Worm (Caenorhabditis elegans) whole organism, late embryonic: ENCODE data around the gene wrt-6.

Experiments
- C38D4.7 ChIP-seq: fragments of 200-800 bp; sonication (Bioruptor generic); optimal IDR thresholded peaks from 2 replicates; lab custom pipeline; 2018; ENCODE audit warnings: mild to moderate bottlenecking, missing genetic modification characterization, moderate library complexity, missing compliant biosample characterization
- F13H6.1 ChIP-seq: sonication (generic microtip); optimal IDR thresholded peaks from 2 replicates; lab custom pipeline; 2016; ENCODE audit warnings: missing genetic modification characterization, missing compliant biosample characterization
- K02D7.2 ChIP-seq: sonication (generic microtip); optimal IDR thresholded peaks from 2 replicates; lab custom pipeline; 2017; ENCODE audit warnings: mild to moderate bottlenecking, missing genetic modification characterization, missing compliant biosample characterization
- Y22D7AL.16 ChIP-seq: sonication (generic microtip); optimal IDR thresholded peaks from 2 replicates; lab custom pipeline; 2016; ENCODE audit warnings: missing genetic modification characterization, missing compliant biosample characterization
- ama-1 ChIP-seq: fragments of 150-350 bp; optimal IDR thresholded peaks from 2 replicates; lab custom pipeline; 2014
- ceh-18 ChIP-seq: sonication (generic microtip); optimal IDR thresholded peaks from 2 replicates; lab custom pipeline; 2016; ENCODE audit warnings: missing genetic modification characterization, missing compliant biosample characterization
- ceh-19 ChIP-seq: fragments of 200-800 bp; sonication (Bioruptor generic); optimal IDR thresholded peaks from 2 replicates; lab custom pipeline; 2018; ENCODE audit warnings: mild to moderate bottlenecking, missing genetic modification characterization, missing compliant biosample characterization
- ceh-2 ChIP-seq: sonication (generic microtip); optimal IDR thresholded peaks from 2 replicates; lab custom pipeline; 2016; ENCODE audit warnings: missing genotype, missing genetic modification characterization, missing compliant biosample characterization
- ceh-22 ChIP-seq: sonication (generic microtip); optimal IDR thresholded peaks from 2 replicates; lab custom pipeline; 2017; ENCODE audit warnings: missing biosample characterization, missing genetic modification characterization
- ceh-24 ChIP-seq: sonication (generic microtip); optimal IDR thresholded peaks from 2 replicates; lab custom pipeline; 2016; ENCODE audit warnings: mild to moderate bottlenecking, missing genetic modification characterization, missing compliant biosample characterization
- ceh-31 ChIP-seq: sonication (generic microtip); optimal IDR thresholded peaks from 2 replicates; lab custom pipeline; 2016; ENCODE audit warnings: missing genetic modification characterization, missing compliant biosample characterization
- ceh-34 ChIP-seq: sonication (generic microtip); optimal IDR thresholded peaks from 2 replicates; lab custom pipeline; 2016; ENCODE audit warnings: mild to moderate bottlenecking, missing genetic modification characterization, missing compliant biosample characterization
- ceh-45 ChIP-seq: fragments of 200-800 bp; sonication (Bioruptor generic); IDR thresholded peaks from 2 replicates; pipeline ENCODE4 v1.3.6; 2022; ENCODE audit warnings: missing genetic modification reagents, missing genetic modification characterization, missing compliant biosample characterization
- ceh-48 ChIP-seq: sonication (generic microtip); optimal IDR thresholded peaks from 2 replicates; lab custom pipeline; 2016; ENCODE audit warnings: missing genetic modification characterization, inconsistent platforms, missing compliant biosample characterization
- ceh-6 ChIP-seq: fragments of 200-800 bp; sonication (Bioruptor generic); optimal IDR thresholded peaks from 2 replicates; lab custom pipeline; 2018; ENCODE audit warnings: mild to moderate bottlenecking, missing genetic modification characterization, missing compliant biosample characterization
- ceh-9 ChIP-seq: sonication (generic microtip); optimal IDR thresholded peaks from 2 replicates; lab custom pipeline; 2016; ENCODE audit warnings: mild to moderate bottlenecking, missing genetic modification characterization, inconsistent platforms, missing compliant biosample characterization
- dve-1 ChIP-seq: sonication (generic microtip); optimal IDR thresholded peaks from 2 replicates; lab custom pipeline; 2017; ENCODE audit warnings: antibody characterized with exemption, mild to moderate bottlenecking, missing genetic modification characterization, missing compliant biosample characterization
- elt-4 ChIP-seq: sonication (generic microtip); optimal IDR thresholded peaks from 2 replicates; lab custom pipeline; 2016; ENCODE audit warnings: missing genetic modification characterization, missing compliant biosample characterization
- ets-4 ChIP-seq: sonication (generic microtip); optimal IDR thresholded peaks from 2 replicates; lab custom pipeline; 2016; ENCODE audit warnings: missing genetic modification characterization, missing compliant biosample characterization
- eyg-1 ChIP-seq: sonication (generic microtip); optimal IDR thresholded peaks from 2 replicates; lab custom pipeline; 2016; ENCODE audit warnings: missing genotype, missing genetic modification characterization, missing compliant biosample characterization
- fkh-6 ChIP-seq: sonication (generic microtip); optimal IDR thresholded peaks from 2 replicates; lab custom pipeline; 2016; ENCODE audit warnings: missing genetic modification characterization, missing compliant biosample characterization
- gmeb-2 ChIP-seq: sonication (generic microtip); optimal IDR thresholded peaks from 2 replicates; lab custom pipeline; 2016; ENCODE audit warnings: missing genetic modification characterization, inconsistent platforms, missing compliant biosample characterization
- hlh-8 ChIP-seq: sonication (generic microtip); optimal IDR thresholded peaks from 2 replicates; lab custom pipeline; 2016; ENCODE audit warnings: missing genotype, missing genetic modification characterization, missing compliant biosample characterization
- lin-11 ChIP-seq: fragments of 200-800 bp; sonication (Bioruptor generic); optimal IDR thresholded peaks from 2 replicates; lab custom pipeline; 2018; ENCODE audit warnings: mild to moderate bottlenecking, missing genetic modification characterization, missing compliant biosample characterization
- mec-3 ChIP-seq: sonication (generic microtip); optimal IDR thresholded peaks from 2 replicates; lab custom pipeline; 2016; ENCODE audit warnings: borderline replicate concordance, missing genetic modification characterization, missing compliant biosample characterization
- nfya-1 ChIP-seq: sonication (generic microtip); optimal IDR thresholded peaks from 2 replicates; lab custom pipeline; 2017; ENCODE audit warnings: missing genetic modification characterization, mild to moderate bottlenecking, missing compliant biosample characterization, antibody characterized with exemption, moderate library complexity
- nhr-11 ChIP-seq: fragments of 150-350 bp; optimal IDR thresholded peaks from 2 replicates; lab custom pipeline; 2014; ENCODE audit warnings: missing biosample characterization, missing genetic modification characterization
- odd-2 ChIP-seq: sonication (generic microtip); optimal IDR thresholded peaks from 2 replicates; lab custom pipeline; 2017; ENCODE audit warnings: antibody characterized with exemption, mild to moderate bottlenecking, missing genetic modification characterization, missing compliant biosample characterization
- pat-9 ChIP-seq: fragments of 200-800 bp; sonication (Bioruptor generic); optimal IDR thresholded peaks from 2 replicates; lab custom pipeline; 2018; ENCODE audit warnings: mild to moderate bottlenecking, missing genetic modification characterization, moderate library complexity, missing compliant biosample characterization
- pax-1 ChIP-seq: fragments of 150-350 bp; optimal IDR thresholded peaks from 2 replicates; lab custom pipeline; 2014; ENCODE audit warnings: missing biosample characterization, missing genetic modification characterization
- pha-4 ChIP-seq: fragments of 150-350 bp; optimal IDR thresholded peaks from 2 replicates; lab custom pipeline; 2018; ENCODE audit warnings: missing biosample characterization, missing genetic modification reagents, missing genetic modification characterization
- pros-1 ChIP-seq: fragments of 150-350 bp; optimal IDR thresholded peaks from 2 replicates; lab custom pipeline; 2014; ENCODE audit warnings: missing biosample characterization, missing genetic modification reagents, missing genetic modification characterization
- sdc-2 ChIP-seq: sonication (generic microtip); optimal IDR thresholded peaks from 2 replicates; lab custom pipeline; 2016; ENCODE audit warnings: missing genotype, missing genetic modification characterization, missing compliant biosample characterization
- sox-2 ChIP-seq: fragments of 200-800 bp; sonication (Bioruptor generic); IDR thresholded peaks from 2 replicates; pipeline ENCODE4 v1.3.6; 2022; ENCODE audit warnings: missing genetic modification reagents, missing genetic modification characterization, missing compliant biosample characterization
- sox-4 ChIP-seq: sonication (generic microtip); optimal IDR thresholded peaks from 2 replicates; lab custom pipeline; 2017; ENCODE audit warnings: mild to moderate bottlenecking, missing genetic modification characterization, inconsistent platforms, missing compliant biosample characterization
- syd-9 ChIP-seq: sonication (generic microtip); optimal IDR thresholded peaks from 2 replicates; lab custom pipeline; 2016; ENCODE audit warnings: mild to moderate bottlenecking, missing genetic modification characterization, moderate library complexity, missing compliant biosample characterization
- ttx-3 ChIP-seq: sonication (generic microtip); optimal IDR thresholded peaks from 2 replicates; lab custom pipeline; 2016; ENCODE audit warnings: missing genetic modification reagents, missing genetic modification characterization, missing compliant biosample characterization
- unc-42 ChIP-seq: sonication (generic microtip); optimal IDR thresholded peaks from 2 replicates; lab custom pipeline; 2016; ENCODE audit warnings: missing genotype, missing genetic modification characterization, missing compliant biosample characterization
- unc-86 ChIP-seq: sonication (generic microtip); optimal IDR thresholded peaks from 2 replicates; lab custom pipeline; 2016; ENCODE audit warnings: missing genetic modification characterization, missing compliant biosample characterization
- zip-5 ChIP-seq: sonication (generic microtip); optimal IDR thresholded peaks from 2 replicates; lab custom pipeline; 2016; ENCODE audit warnings: missing genetic modification characterization, missing compliant biosample characterization
- ztf-16 ChIP-seq: sonication (generic microtip); optimal IDR thresholded peaks from 2 replicates; lab custom pipeline; 2017; ENCODE audit warnings: missing genetic modification characterization, missing compliant biosample characterization

Gene wrt-6

DNA sequence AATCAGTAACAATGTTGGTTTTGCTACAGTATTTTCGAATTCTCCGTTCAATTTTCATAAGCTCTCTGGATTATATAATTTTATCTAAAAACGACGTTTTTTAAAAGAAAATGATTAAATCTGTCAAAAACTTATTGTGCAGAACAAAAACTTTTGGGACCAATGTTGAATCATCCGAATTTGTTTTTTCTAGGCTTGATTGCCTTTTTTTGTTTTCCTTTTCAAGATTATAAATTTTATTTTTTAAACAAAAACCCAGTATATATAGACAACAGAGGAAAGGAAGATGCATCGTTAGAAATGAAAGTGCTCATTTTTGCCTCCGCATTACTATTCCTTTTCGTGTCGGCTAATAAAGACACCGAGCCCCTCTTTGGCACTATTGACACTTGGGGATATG lies 35.5 kb upstream of the wrt-6 start, which contains the start of gene ZK813.7:
Gene ZK813.7, plus strand, starts transcription at position 301 of the 400 bp plus-strand sequence.
- TF ChIP-seq unc-42 (tag; lab: Kevin White, UChicago), result no peak
- TF ChIP-seq unc-86, result no peak
- no peak for TF ChIP-seq Y22D7AL.16 (tag; lab: Kevin White, UChicago)
- no peak for TF ChIP-seq sdc-2 (tag; lab: Kevin White, UChicago)
- no peak for TF ChIP-seq ceh-45 (GFP tag; lab: Robert Waterston, UW)
- no peak for TF ChIP-seq ceh-6 (GFP tag; lab: Kevin White, UChicago)
- TF ChIP-seq fkh-6 (tag; lab: Kevin White, UChicago), result no peak
- TF ChIP-seq ttx-3, result no peak
- TF ChIP-seq pax-1 (tag; lab: Kevin White, UChicago), result no peak
- no peak for TF ChIP-seq ztf-16
- TF ChIP-seq lin-11 (tag; lab: Kevin White, UChicago), result no peak
- TF ChIP-seq ceh-22, result no peak
- no peak for TF ChIP-seq pros-1
- TF ChIP-seq ceh-18 (tag; lab: Kevin White, UChicago), result no peak
- TF ChIP-seq ceh-31 (tag; lab: Kevin White, UChicago), result no peak
- no peak for TF ChIP-seq ama-1 (lab: Kevin White, UChicago)
- no peak for TF ChIP-seq odd-2
- no peak for TF ChIP-seq elt-4 (tag; lab: Kevin White, UChicago)

DNA sequence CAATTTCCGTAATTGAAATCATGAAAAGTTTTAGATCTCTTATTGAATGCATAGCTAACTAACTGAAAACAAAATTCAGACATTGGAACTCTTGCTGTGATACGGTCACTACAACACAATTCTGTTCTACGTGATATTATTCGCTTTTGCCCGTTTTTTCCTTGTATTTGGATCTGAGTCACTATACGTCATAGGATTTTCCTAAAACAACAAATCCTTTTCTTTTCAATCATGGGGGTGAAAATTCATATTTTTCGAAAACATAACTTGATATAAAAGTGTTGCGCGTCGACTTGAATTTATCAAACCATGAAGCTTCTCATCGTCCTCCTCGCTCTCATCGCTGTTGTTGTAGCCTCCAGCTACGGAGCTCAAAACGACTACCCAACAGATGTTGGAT lies 34.0 kb upstream of the wrt-6 start, which contains the start of gene ZK813.1:
Gene ZK813.1, plus strand, starts transcription at position 301 of the 400 bp plus-strand sequence.
- no peak for TF ChIP-seq ceh-6 (GFP tag; lab: Kevin White, UChicago)
- no peak for TF ChIP-seq ceh-22
- TF ChIP-seq F13H6.1 (tag; lab: Kevin White, UChicago), result no peak
- no peak for TF ChIP-seq pha-4 (tag; lab: Kevin White, UChicago)
- TF ChIP-seq pat-9 (tag; lab: Kevin White, UChicago), result no peak
- no peak for TF ChIP-seq K02D7.2 (tag; lab: Kevin White, UChicago)
- TF ChIP-seq pax-1 (tag; lab: Kevin White, UChicago), result no peak
- no peak for TF ChIP-seq ceh-24
- no peak for TF ChIP-seq ceh-2
- no peak for TF ChIP-seq hlh-8
- no peak for TF ChIP-seq syd-9 (tag; lab: Kevin White, UChicago)
- TF ChIP-seq ceh-9, result no peak

DNA sequence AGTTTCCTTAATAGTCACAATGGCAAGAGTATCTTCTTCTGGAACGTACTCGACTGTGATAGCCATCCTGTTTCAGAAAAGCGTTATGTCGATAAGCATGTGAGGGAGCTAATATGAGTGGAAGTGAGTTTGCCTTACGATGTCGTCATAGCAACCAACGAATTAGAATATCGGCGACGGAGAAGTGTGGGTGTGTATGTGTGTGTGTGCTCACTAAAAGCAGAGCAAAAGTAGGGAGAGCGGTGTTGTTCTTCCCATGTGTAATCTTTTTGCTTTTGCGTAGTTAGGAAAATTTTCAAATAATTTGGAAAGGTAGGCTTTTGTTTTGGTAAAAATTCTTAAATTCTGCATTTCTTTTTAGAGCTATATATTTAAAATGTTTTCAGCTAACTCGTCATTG lies 28.9 kb upstream of the wrt-6 start, which contains the start of gene ZK813.5:
Gene ZK813.5, minus strand, starts transcription at position 101 of the 400 bp plus-strand sequence.
- TF ChIP-seq eyg-1 (tag; lab: Kevin White, UChicago) (no peak), F13H6.1 (tag; lab: Kevin White, UChicago) (no peak), ceh-19 (no peak), sox-4 (tag; lab: Kevin White, UChicago) (no peak), ttx-3 (no peak), ets-4 (no peak), dve-1 (no peak), pax-1 (tag; lab: Kevin White, UChicago) (no peak), syd-9 (tag; lab: Kevin White, UChicago) (no peak), lin-11 (tag; lab: Kevin White, UChicago) (no peak), nfya-1 (no peak), elt-4 (tag; lab: Kevin White, UChicago) (no peak), pat-9 (tag; lab: Kevin White, UChicago) (no peak), ceh-2 (no peak), mec-3 (tag; lab: Kevin White, UChicago) (no peak), ceh-31 (tag; lab: Kevin White, UChicago) (no peak), pros-1 (no peak), ceh-48 (tag; lab: Kevin White, UChicago) (no peak), zip-5 (no peak)
- TF ChIP-seq, all 69 proteins: peak for 0

DNA sequence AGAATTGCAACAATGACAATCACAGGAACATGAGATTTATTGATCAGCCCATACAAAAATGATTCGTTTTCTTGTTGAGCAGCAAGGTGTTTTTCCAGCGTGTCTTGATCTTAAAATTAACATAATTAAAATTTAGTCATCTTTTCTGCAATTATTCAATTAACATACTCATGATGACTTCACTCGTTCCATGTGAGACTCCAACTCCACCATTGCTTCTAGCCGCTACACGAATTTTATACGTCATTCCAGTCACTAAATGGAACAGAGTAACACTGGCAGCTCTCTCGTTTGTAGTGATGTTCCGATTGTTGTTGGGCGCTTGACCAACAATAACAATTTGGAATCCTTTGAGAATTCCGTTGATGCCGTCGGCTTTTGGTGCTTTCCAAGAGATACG lies 26.2 kb upstream of the wrt-6 start:
- TF ChIP-seq zip-5, result no peak
- no peak for TF ChIP-seq fkh-6 (tag; lab: Kevin White, UChicago)
- TF ChIP-seq pros-1, result no peak
- no peak for TF ChIP-seq ceh-34 (tag; lab: Kevin White, UChicago)
- TF ChIP-seq K02D7.2 (tag; lab: Kevin White, UChicago), result no peak
- TF ChIP-seq gmeb-2, result no peak
- no peak for TF ChIP-seq nhr-11 (tag; lab: Kevin White, UChicago)
- TF ChIP-seq ceh-22, result no peak
- TF ChIP-seq sox-2 (GFP tag; lab: Robert Waterston, UW), result no peak
- no peak for TF ChIP-seq ceh-45 (GFP tag; lab: Robert Waterston, UW)
- no peak for TF ChIP-seq C38D4.7 (GFP tag; lab: Kevin White, UChicago)
- TF ChIP-seq ztf-16, result no peak
- TF ChIP-seq pat-9 (tag; lab: Kevin White, UChicago), result no peak
